Worm (Caenorhabditis elegans) whole organism, early embryonic: ENCODE results near the gene sdz-27.

Experiments used
- B0310.2 ChIP-seq: sonication (generic microtip); optimal IDR thresholded peaks from 2 replicates; lab custom pipeline; 2016; ENCODE audit warnings: mild to moderate bottlenecking, missing genetic modification characterization, missing compliant biosample characterization
- aly-1 ChIP-seq: sonication (generic microtip); optimal IDR thresholded peaks from 2 replicates; lab custom pipeline; 2016; ENCODE audit warnings: missing genetic modification characterization, missing compliant biosample characterization
- hmbx-1 ChIP-seq: sonication (generic microtip); optimal IDR thresholded peaks from 2 replicates; lab custom pipeline; 2016; ENCODE audit warnings: mild to moderate bottlenecking, missing genetic modification characterization, missing compliant biosample characterization
- hmg-4 ChIP-seq: fragments of 200-800 bp; sonication (Bioruptor generic); optimal IDR thresholded peaks from 2 replicates; lab custom pipeline; 2018; ENCODE audit warnings: mild to moderate bottlenecking, missing genetic modification characterization, missing compliant biosample characterization
- pes-1 ChIP-seq: fragments of 200-800 bp; sonication (Bioruptor generic); IDR thresholded peaks from 2 replicates; pipeline ENCODE4 v1.3.6; 2022; ENCODE audit warnings: missing genetic modification reagents, missing genetic modification characterization, missing compliant biosample characterization

- TF ChIP-seq hmg-4 = no peak
- no peak for TF ChIP-seq pes-1
- no peak for TF ChIP-seq B0310.2 (tag; lab: Kevin White, UChicago)
- no peak for TF ChIP-seq hmbx-1 (tag; lab: Kevin White, UChicago)
- TF ChIP-seq aly-1 (tag; lab: Kevin White, UChicago) = no peak
Measured at ce11 chrIV:11218037-11218436, 31.2 kb downstream of the sdz-27 start, which contains the start of gene zip-6.
